Fruit fly (Drosophila melanogaster): Measurements from ENCODE around the gene ems.
A peak's percentile ranks its signal among the peaks of the same experiment; 100 is the strongest.

ems gene

DNA sequence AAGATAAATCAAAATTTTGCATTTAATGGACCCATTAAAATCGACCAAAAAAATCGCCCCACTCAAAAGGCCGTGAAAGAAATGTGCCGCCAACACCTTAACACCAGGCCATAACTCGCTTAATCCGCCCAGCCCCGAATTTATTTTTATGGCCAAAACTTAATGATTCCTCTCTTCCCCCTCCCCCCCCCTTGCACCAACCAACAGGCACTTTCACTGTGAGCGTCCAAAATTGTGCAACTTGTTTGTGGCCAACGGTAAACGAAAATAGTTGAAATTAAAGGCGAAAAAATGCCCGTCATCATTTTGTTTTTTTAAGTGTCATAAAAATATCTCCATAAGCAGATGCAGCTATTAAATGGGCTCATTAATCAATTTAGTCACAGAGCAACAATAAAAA lies 44.5 kb downstream of the ems start (continued):
- TF ChIP-seq CG7839 (tag; optimal IDR thresholded peaks at IDR 0.05) (no peak), kah (GFP tag; optimal IDR thresholded peaks at IDR 0.05) (no peak), Rx (GFP tag; IDR thresholded peaks at IDR 0.05) (no peak), CG13894 (tag; optimal IDR thresholded peaks at IDR 0.05) (no peak), ci (GFP tag; IDR thresholded peaks at IDR 0.05) (0 out of 3 replicates have a peak, but pooled peaks have one; percentile 23), Oli (tag; optimal IDR thresholded peaks at IDR 0.05) (no peak), pzg (GFP tag; optimal IDR thresholded peaks at IDR 0.05) (no peak), Med (GFP tag) (no peak), oc (tag; optimal IDR thresholded peaks at IDR 0.05) (peak; percentile 39), gcm (GFP tag; optimal IDR thresholded peaks at IDR 0.05) (no peak), ftz-f1 (GFP tag; optimal IDR thresholded peaks at IDR 0.05) (no peak), CG4282 (GFP tag; optimal IDR thresholded peaks at IDR 0.05) (no peak), ATbp (GFP tag; optimal IDR thresholded peaks at IDR 0.05) (no peak), CG16813 (GFP tag; IDR thresholded peaks at IDR 0.05; ENCODE audit: partially characterized antibody) (no peak), ham (GFP tag; IDR thresholded peaks at IDR 0.05) (no peak), Abd-B (GFP tag; optimal IDR thresholded peaks at IDR 0.05) (peak; percentile 13), crol (GFP tag; IDR thresholded peaks at IDR 0.05) (peak; percentile 52), CG14860 (GFP tag; IDR thresholded peaks at IDR 0.05; ENCODE audit: partially characterized antibody) (no peak), Blimp-1 (GFP tag; optimal IDR thresholded peaks at IDR 0.05) (peak; percentile 58), hth (optimal IDR thresholded peaks at IDR 0.05) (no peak)

- TF ChIP-seq Jarid2 (GFP tag; optimal IDR thresholded peaks at IDR 0.05) (no peak), Nf-YB (GFP tag; optimal IDR thresholded peaks at IDR 0.05) (peak; percentile 77), az2 (GFP tag; optimal IDR thresholded peaks at IDR 0.05) (no peak), sens (GFP tag) (peak; percentile 75), oc (tag; optimal IDR thresholded peaks at IDR 0.05) (no peak), gsb-n (tag; optimal IDR thresholded peaks at IDR 0.05) (peak; percentile 14), maf-S (GFP tag; optimal IDR thresholded peaks at IDR 0.05) (no peak), ci (GFP tag; IDR thresholded peaks at IDR 0.05) (0 out of 3 replicates have a peak, but pooled peaks have one; percentile 18), CG4424 (GFP tag; optimal IDR thresholded peaks at IDR 0.05) (no peak), Neu2 (GFP tag; optimal IDR thresholded peaks at IDR 0.05; ENCODE audit: borderline replicate concordance) (no peak), CG2889 (GFP tag; IDR thresholded peaks at IDR 0.05) (0 out of 3 replicates have a peak, but pooled peaks have one; percentile 26), CG18599 (GFP tag; optimal IDR thresholded peaks at IDR 0.05) (no peak), CG16863 (GFP tag; optimal IDR thresholded peaks at IDR 0.05) (no peak), CG4360 (GFP tag; IDR thresholded peaks at IDR 0.05) (0 out of 2 replicates have a peak, but pooled peaks have one; percentile 13), sqz (GFP tag; optimal IDR thresholded peaks at IDR 0.05) (peak; percentile 79), Nf-YC (tag; optimal IDR thresholded peaks at IDR 0.05) (peak; percentile 55), CG34376 (GFP tag; optimal IDR thresholded peaks at IDR 0.05) (no peak), eve (GFP tag; optimal IDR thresholded peaks at IDR 0.05) (peak in 1 of 2 experiments; percentile 3)
These were observed 45.8 kb downstream of the ems start for dm6 chr3R:13947415-13947814.

DNA sequence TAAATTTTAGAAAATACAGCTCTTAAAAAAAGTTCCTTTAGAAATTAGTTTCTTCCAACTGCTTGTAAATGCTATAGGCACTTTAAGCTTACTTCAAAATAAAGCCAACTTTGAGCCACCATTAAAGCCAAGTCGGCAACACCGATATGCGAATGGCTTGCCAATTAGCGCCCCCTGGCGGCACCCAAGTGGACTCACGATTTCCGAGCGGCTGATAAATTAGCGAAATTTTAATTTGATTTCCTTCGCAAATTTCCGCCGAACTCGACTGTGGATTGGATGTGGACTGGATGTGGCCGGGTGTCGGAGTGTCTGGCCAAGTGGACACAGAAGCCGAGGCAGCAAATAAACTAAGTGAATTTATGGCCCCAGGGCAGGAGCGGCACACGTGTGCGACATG lies 46.6 kb downstream of the ems start, which contains the start of gene CG31517:
CG31517 (plus strand) TSS at position 184 of the 400 bp plus-strand sequence.
- no peak for TF ChIP-seq sens-2 (GFP tag; IDR thresholded peaks at IDR 0.05)
- no peak for TF ChIP-seq CG7372 (GFP tag; IDR thresholded peaks at IDR 0.05)
- TF ChIP-seq CTCF (GFP tag; optimal IDR thresholded peaks at IDR 0.05) = peak; percentile 66
- no peak for TF ChIP-seq CG11695 (GFP tag; IDR thresholded peaks at IDR 0.05)
- no peak for TF ChIP-seq Dfd (GFP tag; optimal IDR thresholded peaks at IDR 0.05)
- no peak for TF ChIP-seq phol (tag; optimal IDR thresholded peaks at IDR 0.05)
- TF ChIP-seq Ptx1 (GFP tag; IDR thresholded peaks at IDR 0.05) = no peak
- no peak for TF ChIP-seq rib (GFP tag; IDR thresholded peaks at IDR 0.05)
- peak; percentile 4 for TF ChIP-seq zen (tag; optimal IDR thresholded peaks at IDR 0.05)
- TF ChIP-seq Lhr (GFP tag; optimal IDR thresholded peaks at IDR 0.05) = no peak

Data from whole organism, embryonic.